Fruit fly (Drosophila melanogaster) whole organism, adult: Measurements from ENCODE around the gene Galk.
A peak's percentile ranks its signal among the peaks of the same experiment; 100 is the strongest.

Experiments used
- CG12768 ChIP-seq: fragments of 200-800 bp; sonication (Bioruptor generic); optimal IDR thresholded peaks from 2 replicates; lab custom pipeline; 2017; ENCODE audit warnings: missing biosample characterization, missing genetic modification characterization, mild to moderate bottlenecking, moderate library complexity, missing genetic modification reagents
- CG33017 ChIP-seq: fragments of 200-800 bp; sonication (Bioruptor generic); optimal IDR thresholded peaks from 2 replicates; lab custom pipeline; 2018; ENCODE audit warnings: missing biosample characterization, mild to moderate bottlenecking, missing genetic modification characterization, moderate library complexity
- Crg-1 ChIP-seq: fragments of 200-800 bp; sonication (Bioruptor generic); optimal IDR thresholded peaks from 2 replicates; lab custom pipeline; 2016; ENCODE audit warnings: missing biosample characterization, missing genetic modification characterization
- cnc ChIP-seq, 2 experiments: fragments of >200 bp; optimal IDR thresholded peaks; 2 replicates each; lab custom pipeline; 2017
- kay ChIP-seq: fragments of 200-800 bp; sonication (Bioruptor generic); peaks from one replicate; lab custom pipeline; 2016; ENCODE audit warnings: missing biosample characterization, missing genetic modification characterization, borderline replicate concordance

- TF ChIP-seq cnc (optimal IDR thresholded peaks at IDR 0.05; lab: Kevin White, UChicago) (no peak), kay (GFP tag; lab: Kevin White, UChicago) (peak; percentile 7), Crg-1 (peak; percentile 19), CG33017 (tag; lab: Kevin White, UChicago) (peak; percentile 58), CG12768 (GFP tag; lab: Kevin White, UChicago) (peak; percentile 41)
These were observed 601 bp downstream of the Galk start for dm6 chr3L:8985132-8985847.
